Worm (Caenorhabditis elegans): Measurements from ENCODE around the gene dpy-21.

The dpy-21 gene

DNA sequence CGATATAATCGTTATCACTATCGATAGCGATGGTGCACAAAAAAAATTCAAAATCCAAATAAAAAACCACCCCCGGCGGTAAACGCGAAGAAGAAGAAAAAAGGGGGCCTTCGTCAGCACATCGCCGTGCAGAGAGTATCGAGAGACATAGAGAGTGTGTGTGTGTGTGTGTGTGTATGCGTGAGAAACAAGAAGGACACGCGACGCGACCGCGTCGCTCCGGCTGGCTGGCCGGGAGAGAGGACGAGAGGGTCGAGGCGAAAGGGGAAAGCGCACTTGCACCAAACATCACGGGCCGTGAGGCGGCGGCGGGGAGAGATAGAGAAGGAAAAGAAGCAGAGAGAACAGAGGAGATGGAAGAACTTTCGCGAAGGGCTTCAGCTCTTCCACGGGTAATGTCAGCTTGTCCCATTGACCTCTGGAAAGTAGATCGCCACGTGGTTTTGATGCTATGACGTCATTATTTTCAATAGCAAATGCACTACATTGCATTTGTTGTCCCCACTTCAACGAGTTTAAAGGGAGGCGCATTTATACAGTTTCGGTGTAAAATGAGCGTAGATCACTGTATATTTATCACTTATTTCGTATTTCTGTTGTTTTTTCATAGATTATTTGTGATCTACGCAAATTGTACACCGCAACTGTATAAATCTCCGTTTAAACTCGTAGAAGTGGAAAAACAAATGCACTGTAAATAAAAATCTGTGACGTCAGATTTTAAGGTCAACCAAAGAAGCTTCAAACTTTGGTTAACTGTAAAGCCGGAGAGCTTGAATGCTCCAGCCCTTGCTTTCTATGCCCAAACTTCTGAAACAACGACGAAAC lies 2.4 kb upstream of the dpy-21 start, which contains the start of gene Y59A8B.24 (continued):
- peak; percentile 95 for TF ChIP-seq lin-13 (GFP tag; optimal IDR thresholded peaks at IDR 0.05)
- peak; percentile 73 for TF ChIP-seq ceh-16 (tag; optimal IDR thresholded peaks at IDR 0.05)
- TF ChIP-seq skn-1 (tag; optimal IDR thresholded peaks at IDR 0.05), result no peak
- TF ChIP-seq ztf-4 (tag; optimal IDR thresholded peaks at IDR 0.05), result peak; percentile 76
- TF ChIP-seq peb-1 (tag; optimal IDR thresholded peaks at IDR 0.05), result no peak
- TF ChIP-seq ama-1 (optimal IDR thresholded peaks at IDR 0.05), result peak; percentile 84
- no peak for TF ChIP-seq aly-2 (tag; optimal IDR thresholded peaks at IDR 0.05)
- TF ChIP-seq nhr-10 (tag; optimal IDR thresholded peaks at IDR 0.05), result no peak
- no peak for TF ChIP-seq lin-39 (tag; optimal IDR thresholded peaks at IDR 0.05)
- no peak for TF ChIP-seq R02D3.7 (tag; optimal IDR thresholded peaks at IDR 0.05)
- peak; percentile 95 for TF ChIP-seq F13H6.1 (tag; optimal IDR thresholded peaks at IDR 0.05)
- peak; percentile 91 for TF ChIP-seq nhr-25 (tag; optimal IDR thresholded peaks at IDR 0.05)
- peak; percentile 47 for TF ChIP-seq unc-39 (tag; optimal IDR thresholded peaks at IDR 0.05)
- no peak for TF ChIP-seq nhr-237 (tag; optimal IDR thresholded peaks at IDR 0.05)
- peak; percentile 93 for TF ChIP-seq sma-3 (GFP tag; optimal IDR thresholded peaks at IDR 0.05)
- peak; percentile 88 for TF ChIP-seq lin-11 (tag; optimal IDR thresholded peaks at IDR 0.05)
- TF ChIP-seq ZK546.5 (tag; optimal IDR thresholded peaks at IDR 0.05), result peak; percentile 37
- TF ChIP-seq gmeb-1 (tag; optimal IDR thresholded peaks at IDR 0.05), result peak; percentile 72

- no peak for TF ChIP-seq sma-9 (GFP tag; optimal IDR thresholded peaks at IDR 0.05)
- no peak for TF ChIP-seq sma-9 (tag; optimal IDR thresholded peaks at IDR 0.05)
- TF ChIP-seq nhr-12 (tag; optimal IDR thresholded peaks at IDR 0.05), result no peak
- TF ChIP-seq unc-62 (GFP tag; optimal IDR thresholded peaks at IDR 0.05), result no peak
- no peak for TF ChIP-seq sma-3 (GFP tag; optimal IDR thresholded peaks at IDR 0.05)
- no peak for TF ChIP-seq nhr-6 (tag; optimal IDR thresholded peaks at IDR 0.05)
- no peak for TF ChIP-seq lin-13 (GFP tag; optimal IDR thresholded peaks at IDR 0.05)
- no peak for TF ChIP-seq nhr-77 (tag; optimal IDR thresholded peaks at IDR 0.05)
- TF ChIP-seq unc-55 (GFP tag; optimal IDR thresholded peaks at IDR 0.05), result no peak
- no peak for TF ChIP-seq fos-1 (tag; optimal IDR thresholded peaks at IDR 0.05)
- TF ChIP-seq unc-39 (tag; optimal IDR thresholded peaks at IDR 0.05), result no peak
- no peak for TF ChIP-seq ceh-16 (tag; optimal IDR thresholded peaks at IDR 0.05)
- no peak for TF ChIP-seq Y55F3AM.14 (GFP tag; optimal IDR thresholded peaks at IDR 0.05)
- no peak for TF ChIP-seq mab-5 (tag; optimal IDR thresholded peaks at IDR 0.05)
- TF ChIP-seq skn-1 (tag; optimal IDR thresholded peaks at IDR 0.05), result no peak
- TF ChIP-seq C34F6.9 (tag; optimal IDR thresholded peaks at IDR 0.05), result no peak
- no peak for TF ChIP-seq mbf-1 (tag; optimal IDR thresholded peaks at IDR 0.05)
- TF ChIP-seq nhr-10 (tag; optimal IDR thresholded peaks at IDR 0.05), result no peak
Measured at ce11 chrV:17948036-17948691, 829 bp downstream of the dpy-21 start.

DNA sequence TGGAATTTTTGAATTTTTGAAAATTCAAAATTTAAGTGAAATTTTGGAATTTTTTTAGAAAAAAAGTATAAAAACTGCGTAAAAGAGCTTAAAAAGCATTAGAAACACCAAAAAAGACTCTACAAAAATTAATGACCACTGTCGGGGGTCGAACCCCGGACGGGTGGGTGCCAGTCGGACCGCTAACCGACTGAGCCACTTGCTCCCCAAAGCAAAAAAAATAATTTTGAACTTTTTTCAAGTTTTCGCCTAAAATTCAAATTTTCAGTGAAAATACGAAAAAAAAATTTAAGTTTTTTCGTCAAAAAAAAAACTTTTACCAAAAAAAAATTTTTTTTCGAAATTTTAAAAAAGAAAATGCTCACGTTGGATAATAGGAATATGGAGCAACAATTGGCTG lies 1.7 kb downstream of the dpy-21 start:
- TF ChIP-seq crh-2 (tag; optimal IDR thresholded peaks at IDR 0.05), result no peak
- no peak for TF ChIP-seq lin-11 (tag; optimal IDR thresholded peaks at IDR 0.05)
- TF ChIP-seq mbf-1 (tag; optimal IDR thresholded peaks at IDR 0.05), result no peak
- TF ChIP-seq nhr-237 (tag; optimal IDR thresholded peaks at IDR 0.05), result no peak
- no peak for TF ChIP-seq skn-1 (tag; optimal IDR thresholded peaks at IDR 0.05)
- TF ChIP-seq ceh-16 (tag; optimal IDR thresholded peaks at IDR 0.05), result no peak
- no peak for TF ChIP-seq ama-1 (optimal IDR thresholded peaks at IDR 0.05)

- no peak for TF ChIP-seq elt-1 (tag; optimal IDR thresholded peaks at IDR 0.05)
- no peak for TF ChIP-seq nhr-23 (tag; optimal IDR thresholded peaks at IDR 0.05)
- TF ChIP-seq mdl-1 (tag; optimal IDR thresholded peaks at IDR 0.05), result no peak
- TF ChIP-seq egl-27 (tag; optimal IDR thresholded peaks at IDR 0.05), result no peak
- no peak for TF ChIP-seq C34F6.9 (tag; optimal IDR thresholded peaks at IDR 0.05)
- no peak for TF ChIP-seq dmd-4 (tag; optimal IDR thresholded peaks at IDR 0.05)
- TF ChIP-seq nhr-21 (tag; optimal IDR thresholded peaks at IDR 0.05), result no peak
- no peak for TF ChIP-seq skn-1 (tag; optimal IDR thresholded peaks at IDR 0.05)
- no peak for TF ChIP-seq ceh-16 (tag; optimal IDR thresholded peaks at IDR 0.05)
- TF ChIP-seq sma-3 (GFP tag; optimal IDR thresholded peaks at IDR 0.05), result no peak
- TF ChIP-seq zag-1 (tag; optimal IDR thresholded peaks at IDR 0.05), result no peak
- no peak for TF ChIP-seq lsy-2 (tag; optimal IDR thresholded peaks at IDR 0.05)
Measured at ce11 chrV:17945460-17945859, 3.5 kb downstream of the dpy-21 start.
